Fruit fly (Drosophila melanogaster): ENCODE measurements around the gene hth.

dm6 chr3R:10664942-10665341 is 25.6 kb upstream of the hth start:
- no peak for TF ChIP-seq usp (GFP tag; optimal IDR thresholded peaks at IDR 0.05)
- no peak for TF ChIP-seq Dll (optimal IDR thresholded peaks at IDR 0.05)
- no peak for TF ChIP-seq EcR (GFP tag; optimal IDR thresholded peaks at IDR 0.05)
- TF ChIP-seq pan (optimal IDR thresholded peaks at IDR 0.05), result no peak
- peak; percentile 39 for TF ChIP-seq CG8478 (optimal IDR thresholded peaks at IDR 0.05)
- no peak for TF ChIP-seq psq (optimal IDR thresholded peaks at IDR 0.05)
